Fruit fly (Drosophila melanogaster) whole organism, prepupa: ENCODE measurements around the gene tmod.
A peak's percentile ranks its signal among the peaks of the same experiment; 100 is the strongest.

ENCODE experiments used
- CG10631 ChIP-seq: fragments of 200-800 bp; sonication (Bioruptor generic); optimal IDR thresholded peaks from 2 replicates; lab custom pipeline; 2016; ENCODE audit warnings: missing biosample characterization, missing genetic modification characterization
- CG10669 ChIP-seq: fragments of 200-800 bp; sonication (Bioruptor generic); optimal IDR thresholded peaks from 3 replicates; lab custom pipeline; 2018; ENCODE audit warnings: missing biosample characterization, mild to moderate bottlenecking, missing genetic modification characterization, moderate library complexity
- CG11294 ChIP-seq: fragments of 200-800 bp; sonication (Bioruptor generic); IDR thresholded peaks from 2 replicates; pipeline ENCODE4 v1.3.6; 2022; ENCODE audit warnings: missing biosample characterization, missing genetic modification characterization
- CG15336 ChIP-seq: fragments of 200-800 bp; sonication (Bioruptor generic); IDR thresholded peaks from 2 replicates; pipeline ENCODE4 v1.3.6; 2022; ENCODE audit warnings: missing biosample characterization, missing genetic modification characterization
- CG1621 ChIP-seq: fragments of 200-800 bp; sonication (Bioruptor generic); optimal IDR thresholded peaks from 3 replicates; lab custom pipeline; 2018; ENCODE audit warnings: missing biosample characterization, mild to moderate bottlenecking, missing genetic modification characterization
- CG3032 ChIP-seq: fragments of 200-800 bp; optimal IDR thresholded peaks from 2 replicates; lab custom pipeline; 2019; ENCODE audit warnings: missing biosample characterization, mild to moderate bottlenecking, missing genetic modification characterization, moderate library complexity
- CG31627 ChIP-seq: fragments of 200-800 bp; sonication (Bioruptor generic); optimal IDR thresholded peaks from 3 replicates; lab custom pipeline; 2016; ENCODE audit warnings: missing biosample characterization, missing genetic modification characterization
- CG32006 ChIP-seq: fragments of 200-800 bp; sonication (Bioruptor generic); optimal IDR thresholded peaks from 3 replicates; lab custom pipeline; 2017; ENCODE audit warnings: missing biosample characterization, mild to moderate bottlenecking, missing genetic modification characterization
- CG34406 ChIP-seq: fragments of 200-800 bp; sonication (Bioruptor generic); optimal IDR thresholded peaks from 3 replicates; lab custom pipeline; 2016; ENCODE audit warnings: missing biosample characterization, missing genetic modification characterization
- CG6163 ChIP-seq: fragments of 200-800 bp; sonication (Bioruptor generic); IDR thresholded peaks from 3 replicates; pipeline ENCODE4 v1.3.6; 2022; ENCODE audit warnings: missing biosample characterization, missing genetic modification characterization
- CG6792 ChIP-seq: fragments of 200-800 bp; sonication (Bioruptor generic); optimal IDR thresholded peaks from 3 replicates; lab custom pipeline; 2016; ENCODE audit warnings: missing biosample characterization, missing genetic modification characterization
- CG6808 ChIP-seq: fragments of 200-800 bp; sonication (Bioruptor generic); optimal IDR thresholded peaks from 3 replicates; lab custom pipeline; 2017; ENCODE audit warnings: missing biosample characterization, missing genetic modification characterization, mild to moderate bottlenecking, moderate library complexity, missing genetic modification reagents
- CG7368 ChIP-seq: fragments of 200-800 bp; sonication (Bioruptor generic); optimal IDR thresholded peaks from 3 replicates; lab custom pipeline; 2016; ENCODE audit warnings: missing biosample characterization, missing genetic modification characterization
- CG8119 ChIP-seq: fragments of 200-800 bp; sonication (Bioruptor generic); IDR thresholded peaks from 3 replicates; pipeline ENCODE4 v1.3.6; 2022; ENCODE audit warnings: missing biosample characterization, missing genetic modification characterization
- CG8319 ChIP-seq: fragments of 200-800 bp; sonication (Bioruptor generic); optimal IDR thresholded peaks from 3 replicates; lab custom pipeline; 2016; ENCODE audit warnings: missing biosample characterization, missing genetic modification characterization
- Eip75B ChIP-seq: fragments of 200-800 bp; sonication (Bioruptor generic); optimal IDR thresholded peaks from 3 replicates; lab custom pipeline; 2016; ENCODE audit warnings: missing biosample characterization, missing genetic modification characterization
- Eip78C ChIP-seq: fragments of 200-800 bp; sonication (Bioruptor generic); peaks from one replicate; lab custom pipeline; 2016; ENCODE audit warnings: missing biosample characterization, missing genetic modification characterization
- Eip93F ChIP-seq: fragments of 200-800 bp; sonication (Bioruptor generic); optimal IDR thresholded peaks from 2 replicates; lab custom pipeline; 2016; ENCODE audit warnings: missing biosample characterization, mild to moderate bottlenecking, missing genetic modification characterization
- Ets96B ChIP-seq: fragments of 200-800 bp; optimal IDR thresholded peaks from 2 replicates; lab custom pipeline; 2019; ENCODE audit warnings: missing biosample characterization, mild to moderate bottlenecking, missing genetic modification characterization, moderate library complexity
- Hr38 ChIP-seq: sonication (Bioruptor generic); optimal IDR thresholded peaks from 2 replicates; lab custom pipeline; 2016; ENCODE audit warnings: missing biosample characterization, missing genetic modification characterization
- Hr39 ChIP-seq: fragments of 200-800 bp; sonication (Bioruptor generic); optimal IDR thresholded peaks from 2 replicates; lab custom pipeline; 2016; ENCODE audit warnings: missing biosample characterization, missing genetic modification characterization
- Met ChIP-seq: fragments of 200-800 bp; sonication (Bioruptor generic); optimal IDR thresholded peaks from 3 replicates; lab custom pipeline; 2016; ENCODE audit warnings: missing biosample characterization, missing genetic modification characterization
- Smox ChIP-seq: fragments of 200-800 bp; sonication (Bioruptor generic); optimal IDR thresholded peaks from 3 replicates; lab custom pipeline; 2016; ENCODE audit warnings: missing biosample characterization, missing genetic modification characterization
- Sox102F ChIP-seq: fragments of 200-800 bp; sonication (Bioruptor generic); optimal IDR thresholded peaks from 2 replicates; lab custom pipeline; 2016; ENCODE audit warnings: missing biosample characterization, mild to moderate bottlenecking, missing genetic modification characterization
- Sox14 ChIP-seq: fragments of 200-800 bp; sonication (Bioruptor generic); optimal IDR thresholded peaks from 3 replicates; lab custom pipeline; 2016; ENCODE audit warnings: missing biosample characterization, missing genetic modification characterization
- Sox15 ChIP-seq: fragments of 200-800 bp; sonication (Bioruptor generic); optimal IDR thresholded peaks from 3 replicates; lab custom pipeline; 2016; ENCODE audit warnings: missing biosample characterization, missing genetic modification characterization
- achi ChIP-seq: fragments of 200-800 bp; sonication (Bioruptor generic); optimal IDR thresholded peaks from 3 replicates; lab custom pipeline; 2016; ENCODE audit warnings: missing biosample characterization, missing genetic modification characterization
- acj6 ChIP-seq: fragments of 200-800 bp; sonication (Bioruptor generic); optimal IDR thresholded peaks from 3 replicates; lab custom pipeline; 2016; ENCODE audit warnings: missing biosample characterization, missing genetic modification characterization
- cyc ChIP-seq: fragments of 200-800 bp; sonication (Bioruptor generic); optimal IDR thresholded peaks from 3 replicates; lab custom pipeline; 2016; ENCODE audit warnings: missing biosample characterization, missing genetic modification characterization
- dsx ChIP-seq: fragments of 200-800 bp; optimal IDR thresholded peaks from 3 replicates; lab custom pipeline; 2019; ENCODE audit warnings: missing biosample characterization, mild to moderate bottlenecking, missing genetic modification characterization, moderate library complexity; ENCODE audit not compliant: poor library complexity, severe bottlenecking
- eg ChIP-seq: fragments of 200-800 bp; sonication (Bioruptor generic); IDR thresholded peaks from 3 replicates; pipeline ENCODE4 v1.3.6; 2022; ENCODE audit warnings: missing biosample characterization, missing genetic modification characterization
- esn ChIP-seq: fragments of 200-800 bp; sonication (Bioruptor generic); optimal IDR thresholded peaks from 2 replicates; lab custom pipeline; 2016; ENCODE audit warnings: missing biosample characterization, mild to moderate bottlenecking, missing genetic modification characterization, moderate library complexity
- fd59A ChIP-seq: fragments of 200-800 bp; sonication (Bioruptor generic); optimal IDR thresholded peaks from 2 replicates; lab custom pipeline; 2017; ENCODE audit warnings: missing biosample characterization, mild to moderate bottlenecking, missing genetic modification characterization, missing genetic modification reagents
- fkh ChIP-seq: fragments of 200-800 bp; sonication (Bioruptor generic); optimal IDR thresholded peaks from 3 replicates; lab custom pipeline; 2017; ENCODE audit warnings: missing biosample characterization, mild to moderate bottlenecking, missing genetic modification characterization, moderate library complexity
- lz ChIP-seq: fragments of 200-800 bp; sonication (Bioruptor generic); optimal IDR thresholded peaks from 3 replicates; lab custom pipeline; 2016; ENCODE audit warnings: missing biosample characterization, missing genetic modification characterization
- pdm3 ChIP-seq: fragments of 200-800 bp; sonication (Bioruptor generic); optimal IDR thresholded peaks from 3 replicates; lab custom pipeline; 2016; ENCODE audit warnings: missing biosample characterization, missing genetic modification characterization
- salr ChIP-seq, 2 experiments: fragments of 200-800 bp; sonication (Bioruptor generic); optimal IDR thresholded peaks; 3 replicates each; lab custom pipeline; 2016 to 2018; ENCODE audit warnings: missing biosample characterization in 2 of 2, missing genetic modification characterization in 2 of 2, mild to moderate bottlenecking in 1 of 2
- spab ChIP-seq: fragments of 200-800 bp; sonication (Bioruptor generic); optimal IDR thresholded peaks from 2 replicates; lab custom pipeline; 2017; ENCODE audit warnings: missing biosample characterization, mild to moderate bottlenecking, missing genetic modification characterization, missing genetic modification reagents
- svp ChIP-seq: fragments of 200-800 bp; sonication (Bioruptor generic); peaks from one replicate; lab custom pipeline; 2016; ENCODE audit warnings: missing biosample characterization, missing genetic modification characterization

Gene tmod

DNA sequence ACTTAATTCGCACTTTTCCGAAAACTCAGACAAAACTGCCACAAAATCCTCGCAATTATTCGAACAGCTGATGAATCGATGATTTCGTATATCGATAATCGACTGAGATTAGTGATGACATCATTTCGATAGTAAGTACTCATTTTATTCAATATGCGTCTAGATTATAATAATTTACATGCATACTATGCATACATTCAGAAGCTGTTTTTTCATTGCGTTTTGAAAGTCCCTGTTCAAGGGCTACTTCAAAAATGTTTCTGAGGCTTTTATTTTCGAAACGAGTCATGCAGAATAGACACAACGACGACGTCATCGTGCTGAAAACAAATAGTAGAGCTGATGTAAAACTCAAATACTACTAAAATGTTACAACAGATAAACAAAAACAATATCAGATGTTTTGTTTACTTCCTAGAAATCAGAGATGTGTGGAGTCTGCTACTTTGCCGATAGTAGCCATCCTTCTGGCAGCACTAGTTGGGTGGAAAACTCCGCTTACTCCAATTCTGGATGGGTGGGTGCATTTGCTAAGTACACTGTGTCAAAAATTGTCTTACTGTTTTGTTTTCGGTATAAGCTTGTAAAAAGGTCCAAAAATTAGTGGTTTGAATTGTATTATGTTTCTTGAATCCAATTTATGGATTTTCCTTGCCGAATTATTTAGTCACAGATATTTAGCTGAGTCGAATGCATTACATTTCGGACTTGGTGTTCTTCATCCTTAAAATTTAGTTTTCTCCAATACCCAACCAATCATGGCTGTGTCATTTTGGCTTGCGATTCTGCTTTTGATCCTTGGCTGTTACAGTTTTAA lies 69.2 kb downstream of the tmod start, which contains the start of the genes CG2246 and CG31021 (continued):
- TF ChIP-seq CG31627 (GFP tag; lab: Kevin White, UChicago) (peak; percentile 51), eg (peak; percentile 47), Eip78C (GFP tag; lab: Kevin White, UChicago) (peak; percentile 67), spab (GFP tag; lab: Kevin White, UChicago) (no peak), Sox14 (GFP tag; lab: Kevin White, UChicago) (peak; percentile 27), CG10669 (peak; percentile 14), Hr39 (peak; percentile 52), achi (no peak), cyc (GFP tag; lab: Kevin White, UChicago) (peak; percentile 30), CG1621 (tag; lab: Kevin White, UChicago) (no peak), CG3032 (tag; lab: Kevin White, UChicago) (no peak), Met (GFP tag; lab: Kevin White, UChicago) (peak; percentile 41), fkh (GFP tag; lab: Kevin White, UChicago) (peak; percentile 88), CG34406 (no peak), pdm3 (GFP tag; lab: Kevin White, UChicago) (peak; percentile 2), CG8119 (GFP tag; lab: Robert Waterston, UW) (0 out of 3 replicates have a peak, but pooled peaks have one; percentile 14), salr (GFP tag; optimal IDR thresholded peaks at IDR 0.05; lab: Kevin White, UChicago) (no peak)

DNA sequence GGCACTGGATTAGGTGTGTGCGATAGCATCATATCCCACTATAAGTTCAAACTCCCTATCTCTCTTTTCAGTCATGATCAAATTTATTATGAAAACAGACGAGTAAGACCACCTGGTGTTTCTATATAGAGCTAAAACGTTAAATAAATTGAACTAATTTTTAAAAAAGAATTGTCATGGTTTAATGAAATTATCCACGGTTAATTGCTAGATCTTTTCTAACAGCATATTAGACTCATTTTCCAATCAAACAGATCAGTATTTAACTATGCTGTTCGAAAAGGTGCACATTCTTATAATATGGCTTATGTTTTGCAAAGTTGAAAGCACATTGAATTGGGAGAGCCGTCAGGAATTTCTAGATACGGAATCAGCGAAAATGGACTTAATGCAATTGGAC lies 71.5 kb downstream of the tmod start, which contains the start of gene PH4alphaNE3:
Gene PH4alphaNE3, plus strand, starts transcription at position 301 of the 400 bp plus-strand sequence.
- TF ChIP-seq Sox14 (GFP tag; lab: Kevin White, UChicago) (no peak), CG8319 (GFP tag; lab: Kevin White, UChicago) (no peak), Hr38 (no peak), Eip78C (GFP tag; lab: Kevin White, UChicago) (no peak), Hr39 (no peak), Met (GFP tag; lab: Kevin White, UChicago) (no peak), CG6163 (GFP tag; lab: Robert Waterston, UW) (no peak)

DNA sequence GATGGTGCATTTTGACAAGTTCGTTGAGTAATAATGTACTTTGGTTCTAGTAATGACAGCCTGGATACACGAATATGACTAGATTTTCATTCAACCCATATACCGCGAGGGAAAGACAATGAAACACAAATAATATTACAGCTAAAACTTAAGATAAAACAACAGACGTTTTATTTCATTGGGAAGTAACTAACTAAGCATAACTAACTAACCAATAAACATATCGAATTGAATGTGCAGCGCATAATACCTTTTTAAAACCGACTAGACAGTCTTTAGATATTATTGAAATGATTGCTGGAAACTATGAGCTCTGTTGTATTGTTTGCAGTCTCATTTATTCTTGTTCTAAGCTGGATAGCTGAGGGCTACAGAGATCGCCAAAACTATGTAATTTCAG lies 73.5 kb downstream of the tmod start, which contains the start of gene CG31016:
Gene CG31016, plus strand, starts transcription at position 301 of the 400 bp plus-strand sequence.
- no peak for TF ChIP-seq CG1621 (tag; lab: Kevin White, UChicago)
- no peak for TF ChIP-seq Sox15 (GFP tag; lab: Kevin White, UChicago)
- TF ChIP-seq CG7368 (GFP tag; lab: Kevin White, UChicago): no peak
- TF ChIP-seq Sox102F: no peak

DNA sequence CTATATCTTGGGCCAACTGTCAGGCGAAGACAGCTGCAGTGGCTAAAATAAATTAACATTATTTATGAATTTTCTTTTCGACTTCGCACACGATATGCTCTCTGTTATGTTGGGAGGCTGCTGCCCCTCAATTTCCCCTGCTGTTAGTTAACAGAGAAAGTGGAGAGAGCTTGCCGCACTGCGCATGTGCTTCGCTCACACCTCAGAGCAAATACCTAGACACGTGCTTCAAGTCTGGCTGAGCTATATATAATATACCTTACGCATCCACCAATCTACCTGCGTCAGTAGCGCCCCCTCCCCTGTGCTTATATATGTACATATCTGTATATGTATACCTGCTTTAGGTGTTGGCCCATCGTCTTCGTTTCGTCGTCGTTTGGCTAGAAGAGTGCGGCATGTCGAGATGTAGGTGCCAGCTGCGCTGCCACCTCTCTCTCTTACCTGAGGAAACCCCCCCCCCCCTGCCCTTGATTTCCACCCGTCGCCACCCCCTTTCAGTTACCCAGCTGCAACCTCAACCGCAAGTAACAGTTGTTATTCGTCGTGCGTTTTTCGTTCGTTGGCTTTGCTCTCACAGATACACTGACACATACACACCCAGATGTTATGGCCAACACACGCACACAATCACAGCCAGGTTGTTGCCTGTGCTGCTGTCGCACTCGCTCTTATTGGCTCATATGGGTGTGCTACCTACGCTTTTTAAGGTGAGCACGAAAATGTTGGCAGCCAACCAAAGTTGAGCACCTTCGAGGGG lies 83.9 kb downstream of the tmod start:
- TF ChIP-seq CG31627 (GFP tag; lab: Kevin White, UChicago): no peak
- no peak for TF ChIP-seq CG10631 (GFP tag; lab: Kevin White, UChicago)
- no peak for TF ChIP-seq Eip93F
- no peak for TF ChIP-seq esn (GFP tag; lab: Kevin White, UChicago)
- TF ChIP-seq svp (GFP tag; lab: Kevin White, UChicago): no peak
- TF ChIP-seq CG10669: no peak
- no peak for TF ChIP-seq cyc (GFP tag; lab: Kevin White, UChicago)
- TF ChIP-seq Smox (GFP tag; lab: Kevin White, UChicago): no peak
- TF ChIP-seq CG1621 (tag; lab: Kevin White, UChicago): no peak
- no peak for TF ChIP-seq CG11294 (GFP tag; lab: Robert Waterston, UW)
- TF ChIP-seq spab (GFP tag; lab: Kevin White, UChicago): no peak
- TF ChIP-seq Sox102F: no peak
- TF ChIP-seq CG32006 (GFP tag; lab: Kevin White, UChicago): no peak

DNA sequence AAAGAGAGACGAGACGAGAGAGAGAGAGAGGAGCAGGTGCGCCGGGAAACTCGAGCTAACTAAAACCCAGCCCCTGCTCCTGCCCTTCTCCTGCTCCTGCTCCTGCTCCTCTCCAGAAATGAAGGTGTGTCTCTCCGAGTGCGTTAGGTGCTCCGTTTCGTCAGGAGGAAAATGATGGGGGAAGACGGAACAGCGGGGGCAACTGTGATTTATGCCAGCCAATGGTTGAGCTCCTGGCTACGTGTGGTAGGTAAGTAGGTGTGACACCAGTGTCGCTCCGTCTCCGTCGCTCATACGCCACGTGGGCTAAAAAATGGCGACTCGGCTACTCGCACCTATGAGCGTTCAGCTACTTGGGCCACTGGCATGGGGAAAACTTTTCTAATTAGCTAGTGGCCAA lies 85.0 kb downstream of the tmod start:
- no peak for TF ChIP-seq acj6 (GFP tag; lab: Kevin White, UChicago)
- no peak for TF ChIP-seq CG6808 (GFP tag; lab: Kevin White, UChicago)
- no peak for TF ChIP-seq Ets96B (tag; lab: Kevin White, UChicago)
- TF ChIP-seq CG34406: no peak
- TF ChIP-seq lz (GFP tag; lab: Kevin White, UChicago): no peak
- no peak for TF ChIP-seq fd59A
- TF ChIP-seq dsx: no peak
- no peak for TF ChIP-seq Met (GFP tag; lab: Kevin White, UChicago)
- no peak for TF ChIP-seq CG3032 (tag; lab: Kevin White, UChicago)
- TF ChIP-seq Hr38: no peak
- TF ChIP-seq CG15336 (GFP tag; lab: Robert Waterston, UW): no peak
- TF ChIP-seq CG1621 (tag; lab: Kevin White, UChicago): no peak
- TF ChIP-seq Eip93F: no peak
- TF ChIP-seq CG10631 (GFP tag; lab: Kevin White, UChicago): no peak
- no peak for TF ChIP-seq CG6792 (GFP tag; lab: Kevin White, UChicago)
- no peak for TF ChIP-seq fkh (GFP tag; lab: Kevin White, UChicago)
- no peak for TF ChIP-seq Eip75B (GFP tag; lab: Kevin White, UChicago)
